Fruit fly (Drosophila melanogaster) whole organism, pupa: ENCODE data around the gene CG7724.

ENCODE experiments used
- CG10348 ChIP-seq: fragments of 200-800 bp; sonication (Bioruptor generic); IDR thresholded peaks from 2 replicates; pipeline ENCODE4 v1.3.6; 2022; ENCODE audit warnings: missing biosample characterization, missing genetic modification characterization
- CG12605 ChIP-seq: fragments of 200-800 bp; sonication (Bioruptor generic); IDR thresholded peaks from 2 replicates; pipeline ENCODE4 v1.3.6; 2022; ENCODE audit warnings: missing biosample characterization, missing genetic modification characterization
- CG13204 ChIP-seq: fragments of 200-800 bp; sonication (Bioruptor generic); optimal IDR thresholded peaks from 2 replicates; lab custom pipeline; 2018; ENCODE audit warnings: missing biosample characterization, mild to moderate bottlenecking, missing genetic modification characterization, moderate library complexity
- CG14655 ChIP-seq: fragments of 200-800 bp; sonication (Bioruptor generic); optimal IDR thresholded peaks from 3 replicates; lab custom pipeline; 2017; ENCODE audit warnings: mild to moderate bottlenecking, missing biosample characterization, missing genetic modification reagents, missing genetic modification characterization
- CG15710 ChIP-seq: fragments of 200-800 bp; sonication (Bioruptor generic); optimal IDR thresholded peaks from 2 replicates; lab custom pipeline; 2018; ENCODE audit warnings: missing biosample characterization, mild to moderate bottlenecking, missing genetic modification characterization, moderate library complexity
- CG17806 ChIP-seq: fragments of 200-800 bp; sonication (Bioruptor generic); optimal IDR thresholded peaks from 2 replicates; lab custom pipeline; 2018; ENCODE audit warnings: missing biosample characterization, mild to moderate bottlenecking, missing genetic modification characterization, moderate library complexity
- CG32121 ChIP-seq: fragments of 200-800 bp; sonication (Bioruptor generic); IDR thresholded peaks from 2 replicates; pipeline ENCODE4 v1.3.6; 2022; ENCODE audit warnings: missing biosample characterization, missing genetic modification characterization
- CG34367 ChIP-seq: fragments of 200-800 bp; sonication (Bioruptor generic); optimal IDR thresholded peaks from 2 replicates; lab custom pipeline; 2018; ENCODE audit warnings: missing biosample characterization, mild to moderate bottlenecking, missing genetic modification characterization
- CG4496 ChIP-seq: fragments of 200-800 bp; sonication (Bioruptor generic); IDR thresholded peaks from 3 replicates; pipeline ENCODE4 v1.3.6; 2022; ENCODE audit warnings: missing biosample characterization, missing genetic modification characterization
- CG8159 ChIP-seq: fragments of 200-800 bp; sonication (Bioruptor generic); optimal IDR thresholded peaks from 3 replicates; lab custom pipeline; 2018; ENCODE audit warnings: missing biosample characterization, mild to moderate bottlenecking, missing genetic modification characterization, moderate library complexity
- CG8301 ChIP-seq: fragments of 200-800 bp; sonication (Bioruptor generic); optimal IDR thresholded peaks from 2 replicates; lab custom pipeline; 2018; ENCODE audit warnings: missing biosample characterization, mild to moderate bottlenecking, missing genetic modification characterization
- CG9948 ChIP-seq: fragments of 200-800 bp; sonication (Bioruptor generic); optimal IDR thresholded peaks from 2 replicates; lab custom pipeline; 2018; ENCODE audit warnings: missing biosample characterization, mild to moderate bottlenecking, missing genetic modification characterization, moderate library complexity
- D1 ChIP-seq: fragments of 200-800 bp; sonication (Bioruptor generic); optimal IDR thresholded peaks from 2 replicates; lab custom pipeline; 2018; ENCODE audit warnings: missing biosample characterization, mild to moderate bottlenecking, missing genetic modification characterization, moderate library complexity
- EcR ChIP-seq: fragments of 200-800 bp; sonication (Bioruptor generic); optimal IDR thresholded peaks from 3 replicates; lab custom pipeline; 2019; ENCODE audit warnings: missing biosample characterization, missing genetic modification characterization, mild to moderate bottlenecking, moderate library complexity, missing genetic modification reagents
- Ets98B ChIP-seq: fragments of 200-800 bp; sonication (Bioruptor generic); IDR thresholded peaks from 2 replicates; pipeline ENCODE4 v1.3.6; 2022; ENCODE audit warnings: missing biosample characterization, missing genetic modification characterization
- Pif1A ChIP-seq: fragments of 200-800 bp; sonication (Bioruptor generic); optimal IDR thresholded peaks from 3 replicates; lab custom pipeline; 2016; ENCODE audit warnings: missing biosample characterization, missing genetic modification characterization
- Pif1B ChIP-seq: fragments of 200-800 bp; sonication (Bioruptor generic); optimal IDR thresholded peaks from 3 replicates; lab custom pipeline; 2016; ENCODE audit warnings: missing biosample characterization, missing genetic modification characterization
- Snoo ChIP-seq: fragments of 200-800 bp; sonication (Bioruptor generic); optimal IDR thresholded peaks from 3 replicates; lab custom pipeline; 2017; ENCODE audit warnings: missing biosample characterization, mild to moderate bottlenecking, missing genetic modification characterization, inconsistent platforms
- fd96Ca ChIP-seq: fragments of 200-800 bp; sonication (Bioruptor generic); IDR thresholded peaks from 3 replicates; pipeline ENCODE4 v1.3.6; 2022; ENCODE audit warnings: missing biosample characterization, missing genetic modification characterization
- gl ChIP-seq: fragments of 200-800 bp; sonication (Bioruptor generic); optimal IDR thresholded peaks from 2 replicates; lab custom pipeline; 2018; ENCODE audit warnings: missing biosample characterization, mild to moderate bottlenecking, missing genetic modification characterization
- rn ChIP-seq: fragments of 200-800 bp; sonication (Bioruptor generic); IDR thresholded peaks from 2 replicates; pipeline ENCODE4 v1.3.6; 2022; ENCODE audit warnings: missing biosample characterization, missing genetic modification characterization

The CG7724 gene

dm6 chr3L:17015663-17016575, 39.5 kb upstream of the CG7724 start, which contains the start of the genes CG6664 and CG7728:
Gene CG6664, minus strand, starts transcription at chr3L:17016180.
Gene CG7728, plus strand, starts transcription at chr3L:17016536.
- TF ChIP-seq Snoo (tag; lab: Kevin White, UChicago) = no peak
- no peak for TF ChIP-seq gl
- TF ChIP-seq rn = no peak
- peak; percentile 25 for TF ChIP-seq CG17806
- peak; percentile 23; the same call in 1 of the 2 replicates for TF ChIP-seq Ets98B (GFP tag; lab: Robert Waterston, UW)
- no peak for TF ChIP-seq Pif1A
- TF ChIP-seq CG8301 (tag; lab: Kevin White, UChicago) = no peak
- peak; percentile 44 for TF ChIP-seq CG15710 (tag; lab: Kevin White, UChicago)
- no peak for TF ChIP-seq Pif1B (GFP tag; lab: Kevin White, UChicago)
- no peak for TF ChIP-seq D1
- TF ChIP-seq CG4496 (GFP tag; lab: Robert Waterston, UW) = peak; percentile 57; the same call in 1 of the 3 replicates
- TF ChIP-seq CG34367 (tag; lab: Kevin White, UChicago) = peak; percentile 4
- no peak for TF ChIP-seq CG12605 (GFP tag; lab: Robert Waterston, UW)
- no peak for TF ChIP-seq CG32121
- TF ChIP-seq EcR = no peak
- TF ChIP-seq CG9948 (tag; lab: Kevin White, UChicago) = peak; percentile 15
- TF ChIP-seq CG13204 (GFP tag; lab: Kevin White, UChicago) = no peak
- no peak for TF ChIP-seq CG14655 (GFP tag; lab: Kevin White, UChicago)
- TF ChIP-seq CG10348 (GFP tag; lab: Robert Waterston, UW) = no peak
- TF ChIP-seq fd96Ca (GFP tag; lab: Robert Waterston, UW) = peak; percentile 37; the same call in 1 of the 3 replicates
- TF ChIP-seq CG8159 (tag; lab: Kevin White, UChicago) = peak; percentile 63

DNA sequence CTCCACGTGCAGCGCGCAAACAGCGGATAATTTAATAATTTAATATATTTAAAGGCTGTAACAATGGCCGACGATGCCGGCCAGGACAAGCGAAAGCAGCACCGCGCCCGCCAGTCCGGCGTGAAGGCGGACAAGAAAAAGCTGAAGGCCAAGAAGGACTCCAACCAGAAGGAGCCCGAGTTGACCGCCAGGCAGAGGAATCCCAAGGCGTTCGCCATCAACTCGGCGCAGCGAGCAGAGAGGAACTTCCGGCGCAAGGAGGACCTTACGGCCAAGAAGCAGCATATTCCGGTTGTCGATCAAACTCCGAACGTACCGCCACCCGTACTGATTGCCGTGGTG, 38.9 kb upstream of the CG7724 start:
- TF ChIP-seq gl (no peak), CG4496 (GFP tag; lab: Robert Waterston, UW) (no peak), fd96Ca (GFP tag; lab: Robert Waterston, UW) (no peak), CG10348 (GFP tag; lab: Robert Waterston, UW) (no peak)

DNA sequence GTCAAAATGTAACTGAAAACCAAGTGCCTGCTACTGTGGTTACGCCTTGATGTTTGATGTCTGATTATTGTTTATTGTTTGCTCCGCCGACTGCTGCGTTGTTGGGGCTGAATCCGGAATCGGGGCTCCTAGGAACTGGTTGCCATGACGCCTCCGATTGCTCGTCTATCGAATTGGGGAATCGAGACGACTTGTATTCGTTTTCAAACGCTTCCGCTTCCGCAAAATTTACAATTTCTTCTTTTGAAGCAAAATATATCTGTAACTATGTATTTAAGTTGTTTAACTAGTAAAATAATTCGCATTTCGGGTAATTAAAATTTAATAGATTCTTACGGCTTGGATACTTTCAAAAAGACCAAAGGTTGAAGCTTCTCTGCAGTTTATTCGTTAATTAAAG, 32.7 kb upstream of the CG7724 start, which contains the start of gene CG6652:
CG6652 (minus strand) TSS at position 101 of the 400 bp plus-strand sequence.
- no peak for TF ChIP-seq CG13204 (GFP tag; lab: Kevin White, UChicago)
- no peak for TF ChIP-seq CG4496 (GFP tag; lab: Robert Waterston, UW)
- no peak for TF ChIP-seq CG32121
- no peak for TF ChIP-seq CG15710 (tag; lab: Kevin White, UChicago)
- TF ChIP-seq, all 21 proteins: peak for 0

DNA sequence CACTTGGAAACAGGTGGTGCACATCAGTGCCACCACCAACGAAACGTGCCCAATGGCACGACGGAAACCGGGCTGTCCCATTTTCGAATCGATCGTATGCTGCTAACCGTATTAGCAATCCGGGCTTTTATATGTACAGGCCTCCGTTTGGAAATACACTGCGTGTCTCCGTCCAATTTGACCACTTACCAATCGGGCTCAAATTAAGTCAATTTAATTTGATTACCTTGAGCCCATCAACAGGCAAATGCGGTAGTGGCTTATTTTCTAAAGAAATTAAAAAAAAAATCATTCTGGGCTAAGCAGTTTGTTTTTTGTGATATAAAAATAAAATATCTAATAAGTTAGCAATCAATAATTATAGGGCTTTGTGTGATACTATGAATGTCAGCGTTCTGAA, 31.8 kb upstream of the CG7724 start, which contains the start of gene a10:
a10 (minus strand) TSS at position 101 of the 400 bp plus-strand sequence.
- no peak for TF ChIP-seq CG8159 (tag; lab: Kevin White, UChicago)
- no peak for TF ChIP-seq CG8301 (tag; lab: Kevin White, UChicago)
- no peak for TF ChIP-seq CG12605 (GFP tag; lab: Robert Waterston, UW)
- TF ChIP-seq fd96Ca (GFP tag; lab: Robert Waterston, UW) = no peak
- no peak for TF ChIP-seq Pif1A
- no peak for TF ChIP-seq Snoo (tag; lab: Kevin White, UChicago)
- TF ChIP-seq CG13204 (GFP tag; lab: Kevin White, UChicago) = no peak
- no peak for TF ChIP-seq CG10348 (GFP tag; lab: Robert Waterston, UW)
- no peak for TF ChIP-seq EcR
- no peak for TF ChIP-seq rn
- no peak for TF ChIP-seq CG34367 (tag; lab: Kevin White, UChicago)
- no peak for TF ChIP-seq Pif1B (GFP tag; lab: Kevin White, UChicago)
- TF ChIP-seq Ets98B (GFP tag; lab: Robert Waterston, UW) = no peak
- TF ChIP-seq CG32121 = no peak
- TF ChIP-seq CG9948 (tag; lab: Kevin White, UChicago) = no peak
- no peak for TF ChIP-seq CG15710 (tag; lab: Kevin White, UChicago)
- no peak for TF ChIP-seq CG4496 (GFP tag; lab: Robert Waterston, UW)
- no peak for TF ChIP-seq gl

dm6 chr3L:17024095-17024639, 31.2 kb upstream of the CG7724 start, which contains the start of gene Fit2:
Gene Fit2, plus strand, starts transcription at chr3L:17024328.
- TF ChIP-seq CG15710 (tag; lab: Kevin White, UChicago) (no peak), CG10348 (GFP tag; lab: Robert Waterston, UW) (no peak), CG9948 (tag; lab: Kevin White, UChicago) (no peak), CG8301 (tag; lab: Kevin White, UChicago) (no peak), CG8159 (tag; lab: Kevin White, UChicago) (no peak), Pif1A (no peak), gl (no peak), EcR (no peak)
- TF ChIP-seq, all 21 proteins: peak for 0

DNA sequence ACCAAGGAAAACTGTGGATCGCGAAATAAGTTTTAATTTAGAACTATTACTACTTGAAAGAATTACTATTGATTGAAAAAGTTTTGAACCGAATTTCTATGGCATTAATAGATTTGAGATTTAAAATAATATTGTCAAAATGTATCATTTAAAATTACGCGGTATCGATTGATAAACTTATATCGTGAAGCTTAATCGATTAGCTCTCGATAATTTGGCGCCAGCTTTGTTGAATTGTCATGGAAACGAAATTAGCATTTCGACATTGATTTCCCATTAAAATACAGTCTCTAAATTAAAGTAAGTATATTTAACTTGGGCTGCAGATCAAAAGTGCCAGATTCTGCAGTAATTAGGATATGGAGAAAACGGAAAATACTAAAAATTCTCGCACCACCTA, 28.1 kb upstream of the CG7724 start, which contains the start of gene CG7730:
CG7730 (plus strand) TSS at position 206 of the 400 bp plus-strand sequence.
- TF ChIP-seq CG12605 (GFP tag; lab: Robert Waterston, UW) = no peak
- TF ChIP-seq D1 = no peak
- TF ChIP-seq Ets98B (GFP tag; lab: Robert Waterston, UW) = no peak
- no peak for TF ChIP-seq EcR
- no peak for TF ChIP-seq CG8159 (tag; lab: Kevin White, UChicago)
